Worm (Caenorhabditis elegans): ENCODE results near the gene zipt-7.1.

DNA sequence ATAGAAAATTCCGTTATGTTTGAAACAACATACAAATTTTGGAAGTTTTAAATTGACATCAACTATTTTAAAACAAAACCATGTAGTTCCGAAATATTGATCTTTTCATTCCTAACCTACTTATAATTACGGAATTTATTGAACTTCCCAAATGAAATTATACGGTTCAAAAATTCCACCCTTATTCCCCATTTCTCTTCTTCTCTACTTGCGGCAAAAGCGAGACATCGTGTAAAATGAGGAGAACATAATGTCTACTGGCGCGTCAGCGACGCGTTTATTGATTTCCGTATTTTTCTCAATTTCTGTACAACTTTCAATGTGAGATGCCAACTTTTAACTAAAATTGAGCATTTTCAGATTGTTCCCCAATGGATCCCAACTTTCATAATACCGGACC lies 40.9 kb upstream of the zipt-7.1 start, which contains the start of gene ceh-88:
- no peak for TF ChIP-seq sox-4 (tag; optimal IDR thresholded peaks at IDR 0.05)
- TF ChIP-seq lin-13 (GFP tag; optimal IDR thresholded peaks at IDR 0.05): no peak
- TF ChIP-seq mab-9 (GFP tag; IDR thresholded peaks at IDR 0.05): no peak
- TF ChIP-seq unc-62 (GFP tag; optimal IDR thresholded peaks at IDR 0.05): no peak
- no peak for TF ChIP-seq snpc-4 (tag; optimal IDR thresholded peaks at IDR 0.05)
- TF ChIP-seq elt-2 (tag; optimal IDR thresholded peaks at IDR 0.05): no peak
- TF ChIP-seq lir-3 (tag; optimal IDR thresholded peaks at IDR 0.05; ENCODE audit: poor library complexity): no peak
- peak in 1 of 2 experiments; percentile 30 for TF ChIP-seq lsy-2 (tag; optimal IDR thresholded peaks at IDR 0.05)
- TF ChIP-seq ceh-82 (tag; optimal IDR thresholded peaks at IDR 0.05): no peak
- no peak for TF ChIP-seq ces-1 (GFP tag; optimal IDR thresholded peaks at IDR 0.05)
- TF ChIP-seq nhr-90 (tag; optimal IDR thresholded peaks at IDR 0.05; ENCODE audit: poor library complexity): no peak
- no peak for TF ChIP-seq aly-2 (tag; optimal IDR thresholded peaks at IDR 0.05)
- no peak for TF ChIP-seq ama-1 (optimal IDR thresholded peaks at IDR 0.05)
